Fruit fly (Drosophila melanogaster) whole organism, larva: ENCODE results near the gene CG17646.

Experiments used
- noc ChIP-seq: fragments of 200-800 bp; sonication (Bioruptor generic); optimal IDR thresholded peaks from 3 replicates; lab custom pipeline; 2019; ENCODE audit warnings: missing biosample characterization, mild to moderate bottlenecking, missing genetic modification characterization, moderate library complexity

Gene CG17646

DNA sequence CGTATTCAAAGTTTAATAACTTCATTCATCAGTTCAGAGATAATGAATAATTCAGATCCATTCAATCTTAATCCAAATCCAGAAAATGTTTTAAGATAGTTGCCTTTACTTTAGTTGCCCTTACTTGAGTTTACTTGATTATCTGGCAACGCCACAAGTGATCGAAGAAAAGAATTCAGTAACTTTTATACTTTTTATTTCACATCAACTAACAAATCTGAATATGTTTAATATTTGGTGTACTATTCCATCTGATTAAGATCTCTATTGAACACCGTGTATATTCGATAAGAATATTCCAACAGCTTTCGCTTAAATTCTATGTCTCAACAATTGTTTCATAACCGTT, 7.8 kb upstream of the CG17646 start:
- TF ChIP-seq noc (tag; lab: Kevin White, UChicago) = no peak

DNA sequence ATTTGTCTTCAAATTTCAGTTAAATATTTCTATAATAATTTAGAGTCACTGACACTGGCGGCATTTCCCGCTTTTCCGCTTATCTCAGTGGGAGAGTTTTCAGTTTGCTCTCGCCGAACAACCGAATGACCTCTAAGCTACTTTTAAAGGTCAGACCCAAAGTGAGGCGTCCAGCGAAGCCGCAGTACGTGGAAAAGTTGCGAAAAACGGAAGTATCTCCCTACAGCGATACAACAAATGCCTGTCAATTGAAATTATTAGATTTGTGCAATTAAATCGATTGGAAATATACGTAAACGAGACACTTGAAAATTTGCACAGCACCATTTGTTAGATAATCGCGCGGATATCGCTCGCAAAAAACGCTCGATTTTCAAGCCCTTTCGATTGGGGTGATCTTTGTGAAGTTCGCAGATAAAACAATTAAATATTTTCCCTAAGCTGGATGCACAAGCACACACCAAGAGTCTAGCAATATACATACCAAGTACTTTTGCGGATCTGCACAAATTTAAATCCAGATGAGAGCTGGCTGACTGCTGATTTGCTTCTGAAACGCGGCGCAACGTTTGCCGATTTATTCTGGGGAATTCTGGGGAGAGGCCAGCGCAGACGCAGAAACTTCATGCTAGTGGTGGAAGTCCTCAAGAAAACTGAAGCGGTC, 5.0 kb upstream of the CG17646 start:
- TF ChIP-seq noc (tag; lab: Kevin White, UChicago) = no peak

DNA sequence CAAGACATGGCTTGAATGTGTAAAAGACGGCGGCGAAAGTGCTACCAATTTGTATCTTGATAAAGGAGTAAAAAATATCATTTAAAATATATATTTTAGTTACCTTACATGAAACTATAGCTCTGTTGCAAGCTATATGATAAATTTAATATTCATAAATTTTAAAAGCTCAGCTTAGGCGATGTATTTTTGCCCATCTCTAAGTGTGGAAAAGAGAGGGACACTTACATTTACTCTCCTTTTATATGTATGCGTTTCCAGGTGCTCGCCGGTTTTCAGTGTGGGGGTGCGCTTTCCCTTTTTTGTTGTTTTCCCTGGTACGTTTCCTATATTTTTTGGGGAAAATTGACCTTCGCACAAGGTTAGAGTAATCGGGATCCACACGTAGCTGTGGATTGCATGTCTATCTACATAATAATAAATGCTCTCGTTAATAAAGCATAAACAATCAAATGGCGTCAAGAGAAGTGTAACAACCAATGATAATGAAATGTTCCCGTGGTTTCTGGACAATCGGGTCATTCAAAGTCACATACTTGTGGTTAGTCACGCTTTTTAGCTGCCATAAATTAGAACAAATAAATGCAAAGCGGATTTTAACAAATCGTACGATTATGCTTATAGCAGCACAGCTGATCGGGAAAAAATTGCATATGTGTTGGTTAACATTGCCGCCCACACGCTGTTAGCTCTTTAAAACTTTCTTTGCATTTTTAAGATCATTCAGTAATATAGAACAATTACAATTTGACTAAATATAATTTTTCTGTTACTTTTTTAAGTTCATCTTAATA, 4.3 kb upstream of the CG17646 start:
- peak; percentile 100 for TF ChIP-seq noc (tag; lab: Kevin White, UChicago)

DNA sequence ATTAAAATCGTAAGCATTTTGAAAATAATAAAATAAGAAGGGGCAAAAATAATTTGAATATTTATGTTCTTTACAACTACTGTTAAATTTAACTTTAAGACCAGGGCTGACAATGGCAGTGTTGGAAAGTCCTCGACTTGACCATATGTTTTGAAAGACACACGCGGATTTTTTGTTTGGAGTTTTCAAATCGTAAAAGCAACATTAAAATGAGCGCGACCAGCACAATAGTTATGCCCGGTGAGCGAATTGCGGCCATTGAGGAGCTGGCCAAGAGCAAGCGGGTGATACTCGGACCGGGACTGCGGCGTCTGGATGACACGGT, 3.7 kb upstream of the CG17646 start, which contains the start of gene Rrp40:
Gene Rrp40 (plus strand): TSS at position 113 of the 325 bp plus-strand sequence.
- TF ChIP-seq noc (tag; lab: Kevin White, UChicago) = no peak

DNA sequence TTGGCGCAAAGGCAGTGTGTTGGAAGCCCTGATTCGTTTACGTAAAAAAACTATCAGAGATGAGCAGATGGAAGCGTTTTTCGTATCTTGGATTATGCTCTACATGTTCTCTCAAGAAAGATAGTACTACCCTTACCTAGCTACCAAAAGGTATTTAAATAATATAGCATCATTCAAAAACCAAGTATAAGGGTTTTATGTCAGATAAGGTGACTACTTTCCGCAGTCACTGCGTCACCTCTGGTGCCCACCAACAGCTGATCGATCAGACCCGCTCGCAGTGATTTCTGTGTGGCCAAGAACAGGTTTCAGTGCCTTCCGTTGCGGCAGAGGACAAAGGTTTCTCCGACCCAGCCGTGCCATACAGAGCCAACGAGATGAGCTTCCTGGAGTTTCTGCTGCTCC, 2.7 kb upstream of the CG17646 start, which contains the start of the genes Eno and CG31937:
Gene Eno (minus strand): TSS at position 30 of the 405 bp plus-strand sequence.
Gene CG31937 (plus strand): TSS at position 281 of the 405 bp plus-strand sequence.
- peak; percentile 74 for TF ChIP-seq noc (tag; lab: Kevin White, UChicago)

DNA sequence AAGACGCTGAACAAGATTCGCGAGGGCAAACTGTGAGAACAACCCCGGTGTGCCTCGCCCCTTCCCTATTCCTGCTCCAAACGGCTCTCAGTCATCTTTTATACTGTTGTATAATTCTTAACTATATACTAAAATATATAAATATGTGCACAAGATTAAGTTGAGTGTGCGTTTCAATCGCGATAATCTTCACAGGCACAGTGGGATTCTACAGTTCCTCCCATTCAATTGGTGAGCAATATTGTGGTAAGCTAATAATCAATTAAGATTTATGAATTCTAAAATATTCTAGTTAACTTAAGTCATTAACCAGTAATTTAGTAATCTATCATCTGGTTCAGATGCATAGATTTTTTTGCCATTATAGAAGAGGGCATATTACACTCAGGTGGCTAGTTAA, 1.4 kb upstream of the CG17646 start:
- peak; percentile 80 for TF ChIP-seq noc (tag; lab: Kevin White, UChicago)

DNA sequence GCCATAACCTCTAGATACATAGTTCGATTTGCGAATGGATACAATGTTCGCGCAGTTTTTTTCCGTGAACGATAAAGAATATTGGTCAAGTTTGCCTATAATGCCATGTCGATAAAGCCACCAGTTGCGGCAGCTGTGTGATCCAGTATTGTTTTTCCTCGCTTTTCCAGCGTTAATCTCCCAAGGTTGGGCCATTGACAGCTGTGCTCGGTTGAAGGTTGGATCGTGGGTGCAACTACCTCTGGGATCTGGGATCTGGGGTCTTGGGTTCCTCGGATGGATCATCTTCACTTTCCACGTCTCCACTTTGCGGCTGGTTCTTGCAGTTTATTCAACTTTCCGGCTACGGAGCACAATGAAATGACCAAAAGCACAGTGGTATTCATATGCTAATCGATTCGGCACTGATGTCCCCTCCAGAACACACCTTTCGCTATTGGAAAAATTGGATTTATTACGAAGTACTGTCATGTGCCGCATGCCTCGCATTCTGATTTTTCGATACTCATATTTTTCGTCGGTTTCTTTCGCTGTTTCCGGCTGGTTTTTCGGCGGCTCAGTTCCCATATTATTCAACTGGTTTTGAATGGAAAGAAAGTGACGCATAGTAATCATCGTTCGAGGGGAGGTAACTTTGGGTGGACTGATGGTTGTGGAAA, 960 bp downstream of the CG17646 start:
- no peak for TF ChIP-seq noc (tag; lab: Kevin White, UChicago)

DNA sequence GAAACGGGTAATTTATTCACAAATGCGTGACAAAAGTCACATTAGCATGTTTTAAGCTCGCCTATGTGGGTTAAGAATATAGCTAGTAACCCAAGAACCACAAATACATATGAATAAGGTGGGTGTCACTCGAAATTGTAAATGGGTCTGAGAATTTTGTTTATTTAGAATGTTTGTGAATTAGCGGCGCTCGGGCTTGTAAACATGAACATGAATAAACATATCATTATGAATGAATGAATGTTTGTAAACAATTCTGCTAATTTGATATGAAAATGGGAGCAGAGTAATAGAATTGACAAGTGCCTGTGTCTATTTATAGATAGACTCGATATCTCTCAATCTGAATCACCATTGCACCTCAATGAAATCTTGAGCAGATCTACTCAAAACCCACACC, 2.8 kb downstream of the CG17646 start:
- TF ChIP-seq noc (tag; lab: Kevin White, UChicago) = no peak

DNA sequence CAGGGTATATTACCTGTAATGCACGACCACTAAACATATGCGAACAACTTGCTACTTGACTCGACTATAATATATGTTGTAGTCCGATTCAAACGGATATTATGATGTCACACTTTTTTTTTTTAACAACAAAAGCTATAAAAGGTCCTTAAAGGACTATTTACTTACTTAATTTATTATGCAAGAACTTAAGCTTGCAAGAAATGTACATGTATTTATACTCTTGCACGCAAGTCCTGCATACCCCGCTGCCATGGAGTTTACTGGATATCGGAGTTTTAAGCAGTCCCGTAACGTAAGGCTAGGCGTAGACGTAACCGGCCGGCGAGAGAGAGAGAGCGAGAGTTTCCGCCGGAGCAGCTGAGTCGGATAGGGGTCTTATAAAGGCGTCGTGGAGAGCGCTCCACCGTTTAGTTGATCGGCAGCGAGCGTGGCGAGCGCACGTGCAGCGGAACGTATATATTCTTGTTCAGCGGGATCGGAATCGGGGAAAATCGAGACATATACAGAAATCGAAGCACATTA, 4.8 kb downstream of the CG17646 start:
- TF ChIP-seq noc (tag; lab: Kevin White, UChicago) = peak; percentile 84

DNA sequence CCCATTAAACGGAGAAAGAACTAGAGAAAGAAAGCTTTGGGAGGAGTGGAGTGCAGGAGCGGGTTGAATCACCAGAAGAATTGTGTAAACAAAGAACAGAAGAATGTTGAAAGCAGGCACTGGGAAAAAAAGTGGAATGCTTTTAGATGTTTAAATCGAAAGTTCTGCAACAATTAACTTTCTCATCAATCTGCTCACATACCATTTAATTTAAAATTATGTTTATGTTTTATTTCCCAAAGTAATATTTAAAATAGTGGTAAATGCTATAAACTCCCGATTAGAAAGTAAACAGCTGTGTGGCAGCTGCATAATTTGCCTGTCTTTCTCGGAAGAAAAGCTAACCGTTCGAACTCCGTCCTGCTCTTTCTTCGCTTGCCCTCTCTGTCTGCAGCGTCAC, 5.7 kb downstream of the CG17646 start:
- TF ChIP-seq noc (tag; lab: Kevin White, UChicago) = no peak

DNA sequence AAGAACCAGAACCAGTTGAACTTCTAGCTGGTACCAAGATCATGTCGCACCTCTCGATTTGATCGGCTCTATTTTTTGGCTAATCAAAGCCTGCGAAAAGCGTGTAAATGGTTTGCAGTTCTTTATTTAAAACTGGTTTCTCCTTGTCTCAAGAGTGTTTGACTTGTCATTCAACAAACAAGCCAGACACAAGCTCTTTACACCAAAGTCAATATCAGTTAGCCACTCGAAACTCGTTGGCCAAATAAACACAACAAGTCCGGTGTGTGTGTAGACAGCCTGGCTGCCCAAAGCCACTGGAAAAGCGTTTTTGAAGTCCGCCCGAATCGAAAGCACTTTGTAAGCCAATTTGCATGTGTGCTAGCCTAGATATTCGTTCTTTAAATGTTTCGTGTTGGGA, 7.8 kb downstream of the CG17646 start:
- no peak for TF ChIP-seq noc (tag; lab: Kevin White, UChicago)

DNA sequence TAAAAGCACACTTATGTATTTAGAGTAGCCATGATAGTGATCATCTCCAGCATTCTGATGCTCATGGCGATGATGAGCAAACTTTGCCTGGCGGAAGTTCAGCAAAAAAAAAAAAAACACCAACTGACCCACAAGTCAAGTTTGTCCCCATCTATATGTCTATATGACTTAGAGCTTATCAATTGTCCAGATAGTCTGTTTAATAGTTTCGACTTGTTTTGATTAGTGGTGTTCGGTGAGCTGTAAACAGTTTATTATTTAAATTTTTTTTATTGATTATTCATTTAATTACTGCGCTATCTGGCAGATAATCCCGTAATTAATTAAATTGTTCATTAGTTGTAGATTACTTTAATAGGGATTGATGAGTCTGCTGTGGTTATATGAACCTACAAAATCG, 11.5 kb downstream of the CG17646 start:
- peak; percentile 54 for TF ChIP-seq noc (tag; lab: Kevin White, UChicago)

DNA sequence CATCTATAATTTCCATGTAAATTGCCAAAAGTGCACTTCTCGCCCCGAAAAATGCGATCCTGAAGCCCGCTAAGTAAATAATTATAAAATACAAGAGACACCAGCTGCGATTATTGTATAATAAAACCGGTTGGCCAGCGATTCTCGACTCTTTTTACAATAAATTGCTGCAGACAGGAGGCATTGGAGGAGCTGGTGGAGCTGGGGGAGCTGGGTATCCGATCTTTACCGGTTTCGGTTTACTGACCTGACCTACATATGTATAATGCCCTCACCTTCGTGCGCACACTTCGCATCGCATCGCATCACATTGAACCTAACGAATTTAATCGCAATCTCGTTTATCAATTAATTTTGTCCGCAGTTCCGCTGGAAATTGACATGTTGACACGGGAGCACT, 16.1 kb downstream of the CG17646 start:
- no peak for TF ChIP-seq noc (tag; lab: Kevin White, UChicago)

DNA sequence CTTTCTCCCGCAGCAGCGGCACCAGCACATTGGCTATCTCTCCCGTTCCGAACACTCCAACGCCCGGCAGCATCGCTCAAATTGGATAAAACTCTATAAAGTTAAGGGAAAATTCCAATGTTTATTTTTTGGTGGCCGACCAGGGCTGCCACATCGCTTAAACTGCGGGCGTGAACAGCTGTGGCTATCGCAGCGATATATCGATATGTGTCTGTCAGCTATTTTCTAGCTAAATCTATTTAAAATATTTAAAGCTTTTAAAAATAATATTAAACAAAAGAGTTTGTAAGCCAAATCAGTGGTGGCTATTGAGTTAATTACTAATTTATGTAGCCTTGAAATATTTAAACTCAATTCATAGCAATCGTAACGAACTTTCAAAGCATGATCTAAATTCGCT, 19.6 kb downstream of the CG17646 start, which contains the start of the genes CG17712 and CG17648:
Gene CG17712 (minus strand): TSS at position 170 of the 400 bp plus-strand sequence.
Gene CG17648 (plus strand): TSS at position 356 of the 400 bp plus-strand sequence.
- no peak for TF ChIP-seq noc (tag; lab: Kevin White, UChicago)

DNA sequence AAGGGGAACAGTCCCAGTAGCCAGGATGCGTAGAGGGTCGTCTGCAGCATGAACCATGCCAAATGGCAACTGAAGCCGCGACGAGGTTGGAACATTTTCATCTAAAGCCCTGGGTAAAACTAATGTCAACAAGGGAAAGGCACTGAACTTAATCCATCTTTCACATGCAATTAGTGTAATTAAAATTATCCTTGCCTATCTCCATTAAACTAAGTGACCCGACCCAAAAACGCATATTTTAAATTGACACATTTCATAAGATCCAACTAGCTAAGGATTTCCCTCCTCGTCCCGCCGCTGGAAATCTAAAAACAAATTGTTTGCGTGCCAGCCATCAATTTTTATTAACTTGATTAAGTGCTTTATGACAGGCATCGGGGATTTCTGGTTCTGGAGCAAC, 24.0 kb downstream of the CG17646 start, which contains the start of gene Gr22f:
Gene Gr22f (minus strand): TSS at position 101 of the 400 bp plus-strand sequence.
- no peak for TF ChIP-seq noc (tag; lab: Kevin White, UChicago)

DNA sequence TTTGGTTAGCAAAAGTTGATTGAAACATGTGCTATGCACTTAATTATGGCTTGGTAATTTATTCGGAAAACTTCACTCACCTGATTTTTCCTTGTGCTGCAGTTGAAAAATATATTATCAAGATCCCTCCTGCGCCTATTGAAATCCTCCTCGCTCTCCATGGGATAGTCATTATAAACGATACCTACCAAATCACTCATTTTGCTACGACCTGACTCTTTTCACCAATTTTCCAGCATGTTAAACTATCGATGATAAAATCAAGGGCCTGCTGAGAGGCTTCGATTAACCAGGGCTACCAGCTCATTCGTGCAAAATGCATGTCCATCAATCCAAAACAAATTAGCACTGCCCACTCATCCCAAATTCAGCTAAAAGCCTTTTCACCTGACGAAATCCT, 26.5 kb downstream of the CG17646 start, which contains the start of gene CG17650:
Gene CG17650 (minus strand): TSS at position 241 of the 400 bp plus-strand sequence.
- no peak for TF ChIP-seq noc (tag; lab: Kevin White, UChicago)
